Fruit fly (Drosophila melanogaster): ENCODE results near the gene CG42537.

CG42537 gene

dm6 chr3R:6416242-6416641 lies 38.6 kb downstream of the CG42537 start (continued):
- TF ChIP-seq CG11398 (GFP tag; optimal IDR thresholded peaks at IDR 0.05) (peak; percentile 50), jumu (GFP tag; optimal IDR thresholded peaks at IDR 0.05) (peak; percentile 73), Nf-YC (tag; optimal IDR thresholded peaks at IDR 0.05) (peak; percentile 12), kni (GFP tag; optimal IDR thresholded peaks at IDR 0.05) (no peak), grau (tag; optimal IDR thresholded peaks at IDR 0.05) (peak; percentile 78), CG2712 (tag; optimal IDR thresholded peaks at IDR 0.05) (peak; percentile 61), tap (tag; optimal IDR thresholded peaks at IDR 0.05) (peak; percentile 36), Trl (optimal IDR thresholded peaks at IDR 0.05) (no peak), Trl (GFP tag; optimal IDR thresholded peaks at IDR 0.05) (peak; percentile 73), Atf-2 (GFP tag; optimal IDR thresholded peaks at IDR 0.05) (peak; percentile 58)

DNA sequence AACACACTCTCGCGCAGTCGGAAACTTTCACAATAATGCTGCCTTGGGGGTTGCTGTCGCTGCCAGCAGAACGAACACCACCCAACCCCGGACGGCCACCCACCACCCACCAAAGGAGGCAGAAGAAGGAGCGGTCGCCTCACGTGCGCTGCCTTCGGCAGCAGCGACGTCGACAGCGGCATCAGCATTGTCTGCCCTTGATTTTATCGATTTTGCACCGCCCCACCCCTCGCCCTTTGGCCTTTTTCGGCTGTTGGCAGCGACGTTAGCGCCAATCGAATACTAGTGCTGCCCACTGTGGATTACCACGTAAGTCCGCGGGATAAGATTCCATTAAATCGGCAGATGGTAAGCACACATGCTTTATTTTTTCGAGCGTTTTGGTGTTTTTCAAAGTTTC lies 41.5 kb downstream of the CG42537 start:
- no peak for TF ChIP-seq CG9437 (GFP tag; optimal IDR thresholded peaks at IDR 0.05)
- TF ChIP-seq bowl (GFP tag; IDR thresholded peaks at IDR 0.05), result no peak
- no peak for TF ChIP-seq gro (GFP tag; optimal IDR thresholded peaks at IDR 0.05)
- TF ChIP-seq Hand (GFP tag; optimal IDR thresholded peaks at IDR 0.05), result no peak
- TF ChIP-seq GATAe (GFP tag; conservative IDR thresholded peaks at IDR 0.05), result no peak
- TF ChIP-seq D19B (GFP tag; optimal IDR thresholded peaks at IDR 0.05), result no peak
- TF ChIP-seq CG18599 (GFP tag; optimal IDR thresholded peaks at IDR 0.05), result peak; percentile 24
- TF ChIP-seq CG11247 (GFP tag; IDR thresholded peaks at IDR 0.05), result no peak
- TF ChIP-seq Hmx (GFP tag; optimal IDR thresholded peaks at IDR 0.05), result no peak
- no peak for TF ChIP-seq mld (GFP tag; IDR thresholded peaks at IDR 0.05; ENCODE audit: partially characterized antibody)
- TF ChIP-seq CG15514 (GFP tag; optimal IDR thresholded peaks at IDR 0.05), result no peak
- TF ChIP-seq HmgZ (tag; optimal IDR thresholded peaks at IDR 0.05), result no peak
- peak; percentile 6 for TF ChIP-seq cg (GFP tag; optimal IDR thresholded peaks at IDR 0.05)
- TF ChIP-seq ash1 (GFP tag; optimal IDR thresholded peaks at IDR 0.05), result no peak
- no peak for TF ChIP-seq CG10654 (GFP tag; optimal IDR thresholded peaks at IDR 0.05)
- no peak for TF ChIP-seq salm (tag; optimal IDR thresholded peaks at IDR 0.05)
- no peak for TF ChIP-seq CG17186 (GFP tag; optimal IDR thresholded peaks at IDR 0.05)
- peak; percentile 24; the same call in 1 of the 3 replicates for TF ChIP-seq CG11456 (GFP tag; IDR thresholded peaks at IDR 0.05)
- TF ChIP-seq MBD-R2 (GFP tag; IDR thresholded peaks at IDR 0.05), result no peak
- TF ChIP-seq Ets97D (GFP tag; optimal IDR thresholded peaks at IDR 0.05), result no peak
- no peak for TF ChIP-seq CG4617 (GFP tag; optimal IDR thresholded peaks at IDR 0.05; ENCODE audit: borderline replicate concordance)
- TF ChIP-seq fu2 (GFP tag; optimal IDR thresholded peaks at IDR 0.05), result no peak
- TF ChIP-seq bab2 (GFP tag; optimal IDR thresholded peaks at IDR 0.05), result no peak
- TF ChIP-seq Stat92E (GFP tag; optimal IDR thresholded peaks at IDR 0.05), result no peak
- no peak for TF ChIP-seq CG11504 (tag; optimal IDR thresholded peaks at IDR 0.05)
- TF ChIP-seq Med (GFP tag), result peak; percentile 61
- TF ChIP-seq Deaf1 (tag; optimal IDR thresholded peaks at IDR 0.05), result no peak
- no peak for TF ChIP-seq dmrt99B (tag; optimal IDR thresholded peaks at IDR 0.05)
- no peak for TF ChIP-seq NK7.1 (GFP tag; optimal IDR thresholded peaks at IDR 0.05)
- no peak for TF ChIP-seq Ravus (GFP tag; IDR thresholded peaks at IDR 0.05)
- no peak for TF ChIP-seq CG3163 (GFP tag; optimal IDR thresholded peaks at IDR 0.05)
- no peak for TF ChIP-seq CG6813 (GFP tag; optimal IDR thresholded peaks at IDR 0.05)
- TF ChIP-seq disco-r (GFP tag; optimal IDR thresholded peaks at IDR 0.05), result no peak
- TF ChIP-seq CG13624 (GFP tag; optimal IDR thresholded peaks at IDR 0.05), result no peak
- TF ChIP-seq Pdp1 (GFP tag; optimal IDR thresholded peaks at IDR 0.05), result no peak
- TF ChIP-seq CG9932 (GFP tag; IDR thresholded peaks at IDR 0.05), result 0 out of 2 replicates have a peak, but pooled peaks have one; percentile 32
- TF ChIP-seq chinmo (GFP tag; IDR thresholded peaks at IDR 0.05; ENCODE audit: partially characterized antibody), result 0 out of 4 replicates have a peak, but pooled peaks have one; percentile 64
- peak; percentile 13 for TF ChIP-seq pros (GFP tag; optimal IDR thresholded peaks at IDR 0.05)
- TF ChIP-seq seq (GFP tag; IDR thresholded peaks at IDR 0.05), result peak; percentile 25; the same call in 1 of the 2 replicates
- peak; percentile 74 for TF ChIP-seq ftz-f1 (GFP tag; optimal IDR thresholded peaks at IDR 0.05)

Data from whole organism, embryonic.